Worm (Caenorhabditis elegans) whole organism, L1 larva: Measurements from ENCODE around the gene Y17G7B.3.
A peak's percentile ranks its signal among the peaks of the same experiment; 100 is the strongest.

ENCODE experiments used
- C04F5.9 ChIP-seq: sonication (generic microtip); optimal IDR thresholded peaks from 2 replicates; lab custom pipeline; 2016; ENCODE audit warnings: missing genetic modification characterization, missing compliant biosample characterization
- C16A3.4 ChIP-seq: fragments of 150-350 bp; optimal IDR thresholded peaks from 2 replicates; lab custom pipeline; 2014; ENCODE audit warnings: missing biosample characterization, missing genetic modification characterization
- Y116A8C.19 ChIP-seq: sonication (generic microtip); optimal IDR thresholded peaks from 2 replicates; lab custom pipeline; 2016; ENCODE audit warnings: missing compliant biosample characterization, missing genetic modification characterization, borderline replicate concordance
- alr-1 ChIP-seq: fragments of 200-800 bp; sonication (Bioruptor generic); optimal IDR thresholded peaks from 2 replicates; lab custom pipeline; 2018; ENCODE audit warnings: borderline replicate concordance, mild to moderate bottlenecking, missing genetic modification characterization, missing compliant biosample characterization
- aly-2 ChIP-seq: fragments of 150-350 bp; optimal IDR thresholded peaks from 2 replicates; lab custom pipeline; 2014; ENCODE audit warnings: missing biosample characterization, missing genetic modification characterization
- ama-1 ChIP-seq: fragments of 150-350 bp; optimal IDR thresholded peaks from 2 replicates; lab custom pipeline; 2014
- ceh-63 ChIP-seq: fragments of 200-800 bp; sonication (Bioruptor generic); optimal IDR thresholded peaks from 2 replicates; lab custom pipeline; 2018; ENCODE audit warnings: mild to moderate bottlenecking, missing genetic modification characterization, missing compliant biosample characterization
- ceh-82 ChIP-seq, 3 experiments: fragments of 150-350 bp in 1 of 3; sonication (generic microtip) in 2 of 3; optimal IDR thresholded peaks; 2 replicates each; lab custom pipeline; 2014 to 2017; ENCODE audit warnings: missing biosample characterization in 3 of 3, missing genetic modification characterization in 3 of 3
- ces-1 ChIP-seq: fragments of 150-350 bp; optimal IDR thresholded peaks from 2 replicates; lab custom pipeline; 2014; ENCODE audit warnings: missing biosample characterization, missing genetic modification reagents, missing genetic modification characterization
- dpl-1 ChIP-seq, 3 experiments: fragments of 150-350 bp in 2 of 3; sonication (generic microtip) in 1 of 3; optimal IDR thresholded peaks; 2 replicates each; lab custom pipeline; 2014 to 2017; ENCODE audit warnings: missing biosample characterization in 3 of 3, missing genetic modification characterization in 3 of 3, missing genetic modification reagents in 3 of 3
- dsc-1 ChIP-seq: sonication (generic microtip); optimal IDR thresholded peaks from 2 replicates; lab custom pipeline; 2016; ENCODE audit warnings: mild to moderate bottlenecking, missing genetic modification characterization, missing compliant biosample characterization
- efl-3 ChIP-seq: fragments of 200-800 bp; sonication (Bioruptor generic); optimal IDR thresholded peaks from 2 replicates; lab custom pipeline; 2018; ENCODE audit warnings: mild to moderate bottlenecking, missing genetic modification characterization, missing compliant biosample characterization
- egl-13 ChIP-seq: sonication (generic microtip); optimal IDR thresholded peaks from 2 replicates; lab custom pipeline; 2016; ENCODE audit warnings: missing genotype, missing genetic modification reagents, missing genetic modification characterization, missing compliant biosample characterization
- fkh-4 ChIP-seq: sonication (generic microtip); optimal IDR thresholded peaks from 2 replicates; lab custom pipeline; 2016; ENCODE audit warnings: missing compliant biosample characterization, missing genetic modification characterization, borderline replicate concordance
- fkh-8 ChIP-seq: sonication (generic microtip); optimal IDR thresholded peaks from 2 replicates; lab custom pipeline; 2016; ENCODE audit warnings: mild to moderate bottlenecking, missing genetic modification characterization, missing compliant biosample characterization
- hlh-17 ChIP-seq: fragments of 200-800 bp; sonication (Bioruptor generic); optimal IDR thresholded peaks from 2 replicates; lab custom pipeline; 2018; ENCODE audit warnings: missing genetic modification characterization, mild to moderate bottlenecking, missing compliant biosample characterization, moderate library complexity, borderline replicate concordance
- hlh-4 ChIP-seq: sonication (generic microtip); optimal IDR thresholded peaks from 2 replicates; lab custom pipeline; 2016; ENCODE audit warnings: mild to moderate bottlenecking, missing genetic modification characterization, missing compliant biosample characterization
- hpl-2 ChIP-seq: fragments of 150-350 bp; optimal IDR thresholded peaks from 2 replicates; lab custom pipeline; 2014; ENCODE audit warnings: missing biosample characterization, missing genetic modification reagents, missing genetic modification characterization
- isw-1 ChIP-seq: fragments of 200-800 bp; sonication (Bioruptor generic); IDR thresholded peaks from 2 replicates; pipeline ENCODE4 v1.3.6; 2022; ENCODE audit warnings: missing genetic modification characterization, missing compliant biosample characterization
- jun-1 ChIP-seq: fragments of 150-350 bp; optimal IDR thresholded peaks from 2 replicates; lab custom pipeline; 2014; ENCODE audit warnings: missing biosample characterization, missing genetic modification reagents, missing genetic modification characterization
- lin-13 ChIP-seq: fragments of 150-350 bp; optimal IDR thresholded peaks from 2 replicates; lab custom pipeline; 2014; ENCODE audit warnings: missing biosample characterization, missing genetic modification reagents, missing genetic modification characterization
- lin-14 ChIP-seq: fragments of 200-800 bp; sonication (Bioruptor generic); optimal IDR thresholded peaks from 2 replicates; lab custom pipeline; 2018; ENCODE audit warnings: mild to moderate bottlenecking, missing genetic modification characterization, moderate library complexity, missing compliant biosample characterization
- lin-39 ChIP-seq: fragments of 150-350 bp; optimal IDR thresholded peaks from 2 replicates; lab custom pipeline; 2014; ENCODE audit warnings: missing biosample characterization, missing genetic modification reagents, missing genetic modification characterization
- lsy-2 ChIP-seq, 2 experiments: fragments of 150-350 bp; optimal IDR thresholded peaks; 2 replicates each; lab custom pipeline; 2014; ENCODE audit warnings: missing biosample characterization in 2 of 2, missing genetic modification characterization in 2 of 2
- mab-9 ChIP-seq: fragments of 200-800 bp; sonication (Bioruptor generic); IDR thresholded peaks from 2 replicates; pipeline ENCODE4 v1.3.6; 2022; ENCODE audit warnings: missing genetic modification reagents, missing genetic modification characterization, missing compliant biosample characterization
- mef-2 ChIP-seq: fragments of 150-350 bp; optimal IDR thresholded peaks from 2 replicates; lab custom pipeline; 2014; ENCODE audit warnings: missing biosample characterization, missing genetic modification characterization
- nhr-20 ChIP-seq: sonication (generic microtip); optimal IDR thresholded peaks from 2 replicates; lab custom pipeline; 2016; ENCODE audit warnings: mild to moderate bottlenecking, missing genetic modification characterization, missing compliant biosample characterization
- nhr-28 ChIP-seq: fragments of 150-350 bp; optimal IDR thresholded peaks from 2 replicates; lab custom pipeline; 2014; ENCODE audit warnings: missing biosample characterization, missing genetic modification characterization
- nhr-47 ChIP-seq: sonication (generic microtip); optimal IDR thresholded peaks from 2 replicates; lab custom pipeline; 2016; ENCODE audit warnings: mild to moderate bottlenecking, missing genetic modification characterization, moderate library complexity, missing compliant biosample characterization
- nhr-71 ChIP-seq: sonication (generic microtip); optimal IDR thresholded peaks from 2 replicates; lab custom pipeline; 2016; ENCODE audit warnings: mild to moderate bottlenecking, missing genetic modification characterization, moderate library complexity, missing compliant biosample characterization
- nhr-77 ChIP-seq: fragments of 150-350 bp; optimal IDR thresholded peaks from 2 replicates; lab custom pipeline; 2014; ENCODE audit warnings: missing biosample characterization, missing genetic modification characterization
- nhr-85 ChIP-seq: sonication (generic microtip); peaks from one replicate; lab custom pipeline; 2016; ENCODE audit warnings: missing genetic modification characterization, inconsistent platforms, missing compliant biosample characterization
- pqm-1 ChIP-seq: sonication (generic microtip); optimal IDR thresholded peaks from 3 replicates; lab custom pipeline; 2017; ENCODE audit warnings: missing biosample characterization, missing genetic modification characterization
- skn-1 ChIP-seq: fragments of 150-350 bp; optimal IDR thresholded peaks from 2 replicates; lab custom pipeline; 2014; ENCODE audit warnings: missing biosample characterization, missing genetic modification characterization
- snpc-4 ChIP-seq: fragments of 150-350 bp; optimal IDR thresholded peaks from 2 replicates; lab custom pipeline; 2014; ENCODE audit warnings: missing biosample characterization, missing genetic modification characterization
- snu-23 ChIP-seq: sonication (generic microtip); optimal IDR thresholded peaks from 2 replicates; lab custom pipeline; 2016; ENCODE audit warnings: missing genetic modification characterization, missing compliant biosample characterization
- sox-4 ChIP-seq: sonication (generic microtip); optimal IDR thresholded peaks from 2 replicates; lab custom pipeline; 2016; ENCODE audit warnings: missing genetic modification characterization, missing compliant biosample characterization
- sup-37 ChIP-seq: fragments of 200-800 bp; sonication (Bioruptor generic); optimal IDR thresholded peaks from 2 replicates; lab custom pipeline; 2018; ENCODE audit warnings: mild to moderate bottlenecking, missing genetic modification characterization, missing compliant biosample characterization
- swsn-7 ChIP-seq: sonication (generic microtip); optimal IDR thresholded peaks from 2 replicates; lab custom pipeline; 2016; ENCODE audit warnings: missing genetic modification characterization, missing compliant biosample characterization
- tlp-1 ChIP-seq: fragments of 150-350 bp; optimal IDR thresholded peaks from 2 replicates; lab custom pipeline; 2014; ENCODE audit warnings: missing biosample characterization, missing genetic modification characterization
- unc-130 ChIP-seq: fragments of 150-350 bp; optimal IDR thresholded peaks from 2 replicates; lab custom pipeline; 2017; ENCODE audit warnings: missing biosample characterization, missing genetic modification characterization, inconsistent platforms
- unc-86 ChIP-seq: sonication (generic microtip); optimal IDR thresholded peaks from 2 replicates; lab custom pipeline; 2016; ENCODE audit warnings: missing genetic modification characterization, missing compliant biosample characterization
- xbp-1 ChIP-seq: sonication (generic microtip); optimal IDR thresholded peaks from 2 replicates; lab custom pipeline; 2016; ENCODE audit warnings: missing genetic modification characterization, missing compliant biosample characterization
- zag-1 ChIP-seq: fragments of 150-350 bp; optimal IDR thresholded peaks from 2 replicates; lab custom pipeline; 2014; ENCODE audit warnings: missing biosample characterization, missing genetic modification characterization
- zip-4 ChIP-seq: fragments of 200-800 bp; sonication (Bioruptor generic); optimal IDR thresholded peaks from 2 replicates; lab custom pipeline; 2018; ENCODE audit warnings: mild to moderate bottlenecking, missing genetic modification characterization, moderate library complexity, missing compliant biosample characterization
- ztf-4 ChIP-seq: fragments of 150-350 bp; optimal IDR thresholded peaks from 2 replicates; lab custom pipeline; 2014; ENCODE audit warnings: missing biosample characterization, missing genetic modification characterization

Gene Y17G7B.3

DNA sequence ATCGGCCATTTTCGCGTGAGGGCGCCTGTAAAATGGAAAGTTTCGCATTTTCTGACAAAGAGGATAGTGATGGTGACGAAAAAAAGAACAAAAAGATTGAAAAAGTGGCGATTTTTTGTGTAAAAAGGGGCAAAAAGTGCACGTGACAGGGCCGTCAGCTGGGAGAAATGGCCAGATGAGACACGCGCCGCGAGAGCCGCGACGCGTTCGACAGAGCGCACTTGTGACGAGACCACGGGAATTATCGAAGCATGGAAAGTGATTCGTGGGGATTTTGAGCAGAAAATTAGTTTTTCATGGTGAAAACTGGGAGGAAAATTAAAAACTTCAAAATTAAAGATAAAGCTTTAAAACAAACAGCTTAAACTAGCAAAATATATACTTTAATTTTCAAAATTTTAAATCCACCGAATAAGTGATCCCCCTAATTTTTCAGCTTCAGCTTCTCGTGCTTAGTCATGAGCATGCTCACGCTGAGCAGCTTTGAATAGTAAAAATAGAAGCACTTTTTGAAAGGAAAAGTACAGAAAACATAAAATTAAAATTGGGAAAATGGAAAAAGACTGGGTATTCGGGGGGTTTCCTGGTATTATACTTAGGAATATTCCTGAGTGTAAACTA lies 21.2 kb upstream of the Y17G7B.3 start, which contains the start of gene W03C9.5 (continued):
- TF ChIP-seq Y116A8C.19 (tag; lab: Kevin White, UChicago) (no peak), nhr-77 (peak; percentile 90), nhr-47 (tag; lab: Kevin White, UChicago) (peak; percentile 96), C04F5.9 (tag; lab: Kevin White, UChicago) (peak; percentile 88), nhr-71 (tag; lab: Kevin White, UChicago) (peak; percentile 98), unc-86 (tag; lab: Kevin White, UChicago) (peak; percentile 92), zip-4 (GFP tag; lab: Kevin White, UChicago) (peak; percentile 38), nhr-85 (tag; lab: Kevin White, UChicago) (peak; percentile 89), jun-1 (tag; lab: Kevin White, UChicago) (peak; percentile 90), pqm-1 (tag; lab: Kevin White, UChicago) (no peak), fkh-4 (tag; lab: Kevin White, UChicago) (peak; percentile 46), ama-1 (lab: Kevin White, UChicago) (peak; percentile 19), isw-1 (peak; percentile 94), efl-3 (no peak), tlp-1 (no peak), lin-13 (GFP tag; lab: Kevin White, UChicago) (peak; percentile 97), egl-13 (tag; lab: Kevin White, UChicago) (peak; percentile 90), ceh-63 (no peak), ces-1 (no peak), dpl-1 (GFP tag; optimal IDR thresholded peaks at IDR 0.05; lab: Kevin White, UChicago) (peak; percentile 84 to 85 (median 85)), xbp-1 (peak; percentile 89), nhr-28 (tag; lab: Kevin White, UChicago) (no peak), alr-1 (no peak), ceh-82 (tag; optimal IDR thresholded peaks at IDR 0.05; lab: Kevin White, UChicago) (peak; percentile 90 to 98 (median 91)), mab-9 (GFP tag; lab: Robert Waterston, UW) (peak; percentile 76), unc-130 (tag; lab: Kevin White, UChicago) (peak; percentile 87), ztf-4 (tag; lab: Kevin White, UChicago) (peak; percentile 82), hpl-2 (GFP tag; lab: Kevin White, UChicago) (peak; percentile 82), sox-4 (tag; lab: Kevin White, UChicago) (peak; percentile 72), lin-14 (GFP tag; lab: Kevin White, UChicago) (peak; percentile 97), snu-23 (peak; percentile 98), skn-1 (tag; lab: Kevin White, UChicago) (peak; percentile 95), hlh-17 (GFP tag; lab: Kevin White, UChicago) (no peak)

DNA sequence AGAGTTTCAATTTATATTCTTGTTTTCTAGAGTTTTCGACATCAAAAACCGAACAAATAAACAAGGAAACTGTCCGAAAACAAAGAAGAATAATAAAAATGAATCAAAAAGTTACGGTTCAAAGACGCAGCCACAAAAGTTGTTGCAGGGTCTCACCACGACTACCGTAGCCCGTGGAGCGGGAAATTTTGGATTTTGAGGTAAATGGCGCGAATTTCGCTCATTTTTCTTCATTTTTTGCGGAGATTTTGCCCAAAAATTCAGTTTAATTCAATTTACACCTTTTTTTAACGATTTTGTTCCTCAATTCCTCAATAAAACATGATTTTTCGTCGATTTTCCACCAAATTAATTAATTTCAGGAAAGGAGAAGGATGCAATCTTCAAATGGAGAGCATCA lies 20.5 kb upstream of the Y17G7B.3 start, which contains the start of gene mex-1:
mex-1 (plus strand) TSS at position 363 of the 400 bp plus-strand sequence.
- no peak for TF ChIP-seq efl-3
- no peak for TF ChIP-seq unc-130 (tag; lab: Kevin White, UChicago)
- no peak for TF ChIP-seq lsy-2 (tag; optimal IDR thresholded peaks at IDR 0.05; lab: Kevin White, UChicago)
- TF ChIP-seq mef-2: no peak
- TF ChIP-seq nhr-20 (tag; lab: Kevin White, UChicago): no peak
- TF ChIP-seq sup-37 (GFP tag; lab: Kevin White, UChicago): no peak
- TF ChIP-seq swsn-7 (tag; lab: Kevin White, UChicago): no peak

DNA sequence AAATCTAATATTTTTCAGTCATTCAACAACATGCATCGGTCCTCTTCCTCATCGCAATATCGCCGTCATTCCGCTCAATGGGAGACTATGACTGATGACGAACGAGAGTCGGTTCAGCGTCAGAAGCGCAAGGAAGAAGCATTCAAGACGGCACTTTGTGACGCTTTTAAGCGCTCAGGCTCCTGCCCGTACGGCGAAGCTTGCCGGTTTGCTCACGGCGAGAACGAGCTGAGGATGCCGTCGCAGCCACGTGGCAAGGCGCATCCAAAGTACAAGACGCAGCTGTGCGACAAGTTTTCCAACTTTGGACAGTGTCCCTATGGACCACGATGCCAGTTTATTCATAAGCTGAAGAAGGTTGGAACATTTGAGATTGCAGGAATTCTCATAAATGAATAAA lies 19.8 kb upstream of the Y17G7B.3 start:
- no peak for TF ChIP-seq snpc-4 (tag; lab: Kevin White, UChicago)
- TF ChIP-seq aly-2 (tag; lab: Kevin White, UChicago): no peak
- TF ChIP-seq lin-39 (tag; lab: Kevin White, UChicago): no peak
- TF ChIP-seq fkh-8: no peak
- no peak for TF ChIP-seq C16A3.4
- TF ChIP-seq Y116A8C.19 (tag; lab: Kevin White, UChicago): no peak
- TF ChIP-seq dsc-1 (tag; lab: Kevin White, UChicago): no peak
- TF ChIP-seq ztf-4 (tag; lab: Kevin White, UChicago): no peak
- TF ChIP-seq zip-4 (GFP tag; lab: Kevin White, UChicago): no peak
- no peak for TF ChIP-seq nhr-77
- no peak for TF ChIP-seq dpl-1 (GFP tag; optimal IDR thresholded peaks at IDR 0.05; lab: Kevin White, UChicago)
- TF ChIP-seq hlh-4 (tag; lab: Kevin White, UChicago): no peak
- no peak for TF ChIP-seq zag-1 (tag; lab: Kevin White, UChicago)
- TF ChIP-seq nhr-47 (tag; lab: Kevin White, UChicago): no peak
